Worm (Caenorhabditis elegans): ENCODE data around the gene C24H11.2.
"Not testable (repeated sequence)": the region's sequence is repeated elsewhere in the genome, so short reads cannot be mapped to it uniquely, and the experiment has no call there.

DNA sequence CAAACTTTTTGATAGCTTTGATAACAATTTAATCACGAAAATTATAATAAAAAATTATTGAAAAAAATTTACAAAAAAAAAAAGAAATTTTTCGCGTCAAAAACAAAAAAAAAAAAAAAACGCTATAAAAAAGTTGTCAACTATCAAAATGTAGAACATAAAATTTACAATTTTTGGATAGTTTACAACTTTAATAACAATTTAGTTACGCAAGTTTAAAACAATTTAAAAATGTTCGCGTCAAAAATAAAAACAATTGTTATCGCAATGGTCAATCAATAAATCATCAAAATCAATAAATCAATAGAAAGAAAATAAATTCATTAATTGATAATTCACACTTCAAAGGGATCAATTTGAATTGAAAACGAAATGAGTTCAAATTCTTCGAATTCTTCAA lies 4.8 kb downstream of the C24H11.2 start, which contains the start of gene C24H11.1:
- TF ChIP-seq mep-1 (tag; optimal IDR thresholded peaks at IDR 0.05); ceh-39 (tag; optimal IDR thresholded peaks at IDR 0.05); ces-1 (GFP tag; optimal IDR thresholded peaks at IDR 0.05); blmp-1 (tag; optimal IDR thresholded peaks at IDR 0.05); ceh-83 (GFP tag; optimal IDR thresholded peaks at IDR 0.05): not testable (repeated sequence)

All from whole organism, mixed stage, embryonic.